Fruit fly (Drosophila melanogaster) whole organism, embryonic: ENCODE results near the gene dbr.

Experiments
- Atf6 ChIP-seq: fragments of 200-800 bp; sonication (Bioruptor generic); IDR thresholded peaks from 2 replicates; pipeline ENCODE4 v1.3.6; 2022; ENCODE audit warnings: missing biosample characterization, missing genetic modification characterization
- B-H1 ChIP-seq: fragments of 200-800 bp; sonication (Bioruptor generic); IDR thresholded peaks from 3 replicates; pipeline ENCODE4 v1.3.6; 2022; ENCODE audit warnings: missing biosample characterization, missing genetic modification characterization
- CG11247 ChIP-seq: fragments of 200-800 bp; sonication (Bioruptor generic); IDR thresholded peaks from 2 replicates; pipeline ENCODE4 v1.3.6; 2022; ENCODE audit warnings: missing biosample characterization, missing genetic modification characterization
- CG12236 ChIP-seq: fragments of 200-800 bp; sonication (Bioruptor generic); optimal IDR thresholded peaks from 2 replicates; lab custom pipeline; 2016; ENCODE audit warnings: missing biosample characterization, missing genetic modification characterization
- CG14441 ChIP-seq: fragments of 200-800 bp; sonication (Bioruptor generic); IDR thresholded peaks from 2 replicates; pipeline ENCODE4 v1.3.6; 2022; ENCODE audit warnings: missing biosample characterization, missing genetic modification characterization
- CG14710 ChIP-seq: fragments of 200-800 bp; sonication (Bioruptor generic); optimal IDR thresholded peaks from 3 replicates; lab custom pipeline; 2019; ENCODE audit warnings: missing biosample characterization, mild to moderate bottlenecking, missing genetic modification characterization, moderate library complexity
- CG16813 ChIP-seq: fragments of 200-800 bp; sonication (Bioruptor generic); IDR thresholded peaks from 3 replicates; pipeline ENCODE4 v1.3.6; 2022; ENCODE audit warnings: missing biosample characterization, missing genetic modification characterization; ENCODE audit not compliant: partially characterized antibody
- CG16815 ChIP-seq: fragments of 200-800 bp; sonication (Bioruptor generic); optimal IDR thresholded peaks from 3 replicates; lab custom pipeline; 2017; ENCODE audit warnings: missing biosample characterization, mild to moderate bottlenecking, missing genetic modification characterization
- CG30403 ChIP-seq: fragments of 200-800 bp; sonication (Bioruptor generic); optimal IDR thresholded peaks from 3 replicates; lab custom pipeline; 2016; ENCODE audit warnings: missing biosample characterization, missing genetic modification characterization
- CG30431 ChIP-seq: fragments of 200-800 bp; sonication (Bioruptor generic); optimal IDR thresholded peaks from 2 replicates; lab custom pipeline; 2017; ENCODE audit warnings: missing biosample characterization, missing genetic modification characterization
- CG34376 ChIP-seq: fragments of 200-800 bp; sonication (Bioruptor generic); optimal IDR thresholded peaks from 2 replicates; lab custom pipeline; 2018; ENCODE audit warnings: missing biosample characterization, mild to moderate bottlenecking, missing genetic modification characterization
- CG6254 ChIP-seq: fragments of 200-800 bp; sonication (Bioruptor generic); optimal IDR thresholded peaks from 3 replicates; lab custom pipeline; 2017; ENCODE audit warnings: mild to moderate bottlenecking, missing biosample characterization, missing genetic modification reagents, missing genetic modification characterization
- CG6689 ChIP-seq: fragments of 200-800 bp; sonication (Bioruptor generic); IDR thresholded peaks from 2 replicates; pipeline ENCODE4 v1.3.6; 2022; ENCODE audit warnings: missing biosample characterization, missing genetic modification characterization
- CG6854 ChIP-seq: fragments of 200-800 bp; sonication (Bioruptor generic); optimal IDR thresholded peaks from 3 replicates; lab custom pipeline; 2017; ENCODE audit warnings: missing biosample characterization, mild to moderate bottlenecking, missing genetic modification characterization
- CG7928 ChIP-seq: fragments of 200-800 bp; sonication (Bioruptor generic); optimal IDR thresholded peaks from 2 replicates; lab custom pipeline; 2017; ENCODE audit warnings: missing biosample characterization, mild to moderate bottlenecking, missing genetic modification characterization
- CG8944 ChIP-seq: fragments of 200-800 bp; sonication (Bioruptor generic); optimal IDR thresholded peaks from 3 replicates; lab custom pipeline; 2016; ENCODE audit warnings: missing biosample characterization, missing genetic modification characterization
- CG9727 ChIP-seq: fragments of 200-800 bp; sonication (Bioruptor generic); optimal IDR thresholded peaks from 3 replicates; lab custom pipeline; 2017; ENCODE audit warnings: missing biosample characterization, mild to moderate bottlenecking, missing genetic modification characterization
- CkIIα-i1 ChIP-seq: fragments of 200-800 bp; sonication (Bioruptor generic); IDR thresholded peaks from 2 replicates; pipeline ENCODE4 v1.3.6; 2022; ENCODE audit warnings: missing biosample characterization, missing genetic modification characterization
- Dad ChIP-seq: fragments of 200-800 bp; sonication (Bioruptor generic); optimal IDR thresholded peaks from 3 replicates; lab custom pipeline; 2016; ENCODE audit warnings: missing biosample characterization, missing genetic modification characterization
- Dip2 ChIP-seq: fragments of 200-800 bp; sonication (Bioruptor generic); IDR thresholded peaks from 2 replicates; pipeline ENCODE4 v1.3.6; 2022; ENCODE audit warnings: missing biosample characterization, missing genetic modification characterization
- Ets97D ChIP-seq: fragments of 200-800 bp; sonication (Bioruptor generic); optimal IDR thresholded peaks from 3 replicates; lab custom pipeline; 2016; ENCODE audit warnings: missing biosample characterization, missing genetic modification characterization
- Fer3 ChIP-seq: fragments of 200-800 bp; sonication (Bioruptor generic); optimal IDR thresholded peaks from 2 replicates; lab custom pipeline; 2018; ENCODE audit warnings: missing biosample characterization, mild to moderate bottlenecking, missing genetic modification characterization, moderate library complexity
- H15 ChIP-seq: fragments of 200-800 bp; sonication (Bioruptor generic); IDR thresholded peaks from 3 replicates; pipeline ENCODE4 v1.3.6; 2022; ENCODE audit warnings: missing biosample characterization, missing genetic modification characterization
- Hand ChIP-seq: fragments of 200-800 bp; sonication (Bioruptor generic); optimal IDR thresholded peaks from 2 replicates; lab custom pipeline; 2017; ENCODE audit warnings: mild to moderate bottlenecking, missing biosample characterization, missing genetic modification reagents, missing genetic modification characterization
- Hsf ChIP-seq: fragments of 200-800 bp; sonication (Bioruptor generic); optimal IDR thresholded peaks from 3 replicates; lab custom pipeline; 2016; ENCODE audit warnings: missing biosample characterization, missing genetic modification characterization
- Lim3 ChIP-seq: fragments of 200-800 bp; sonication (Bioruptor generic); IDR thresholded peaks from 2 replicates; pipeline ENCODE4 v1.3.6; 2022; ENCODE audit warnings: missing biosample characterization, missing genetic modification characterization
- Lpt ChIP-seq: fragments of >200 bp; optimal IDR thresholded peaks from 2 replicates; lab custom pipeline; 2018; ENCODE audit warnings: missing biosample characterization, missing genetic modification characterization
- NfI ChIP-seq: fragments of 200-800 bp; sonication (Bioruptor generic); optimal IDR thresholded peaks from 3 replicates; lab custom pipeline; 2018; ENCODE audit warnings: missing biosample characterization, mild to moderate bottlenecking, missing genetic modification characterization, moderate library complexity
- Pdp1 ChIP-seq, 2 experiments: fragments of 200-800 bp; sonication (Bioruptor generic); optimal IDR thresholded peaks; 3 replicates each; lab custom pipeline; 2016; ENCODE audit warnings: missing biosample characterization in 2 of 2, missing genetic modification characterization in 2 of 2, mild to moderate bottlenecking in 1 of 2, moderate library complexity in 1 of 2
- Ssrp ChIP-seq: fragments of 200-800 bp; sonication (Bioruptor generic); optimal IDR thresholded peaks from 2 replicates; lab custom pipeline; 2018; ENCODE audit warnings: missing biosample characterization, mild to moderate bottlenecking, missing genetic modification characterization, moderate library complexity
- ash1 ChIP-seq: fragments of 200-800 bp; sonication (Bioruptor generic); optimal IDR thresholded peaks from 2 replicates; lab custom pipeline; 2018; ENCODE audit warnings: missing biosample characterization, mild to moderate bottlenecking, missing genetic modification characterization
- ato ChIP-seq: fragments of 200-800 bp; sonication (Bioruptor generic); IDR thresholded peaks from 2 replicates; pipeline ENCODE4 v1.3.6; 2022; ENCODE audit warnings: missing biosample characterization, missing genetic modification characterization; ENCODE audit not compliant: partially characterized antibody
- bbx ChIP-seq: fragments of 200-800 bp; sonication (Bioruptor generic); IDR thresholded peaks from 2 replicates; pipeline ENCODE4 v1.3.6; 2022; ENCODE audit warnings: missing biosample characterization, missing genetic modification characterization; ENCODE audit not compliant: partially characterized antibody
- croc ChIP-seq: fragments of 200-800 bp; sonication (Bioruptor generic); conservative IDR thresholded peaks from 3 replicates; pipeline ENCODE4 v1.3.6; 2022; ENCODE audit warnings: missing biosample characterization, missing genetic modification characterization
- da ChIP-seq: fragments of 200-800 bp; sonication (Bioruptor generic); optimal IDR thresholded peaks from 2 replicates; lab custom pipeline; 2016; ENCODE audit warnings: missing biosample characterization, missing genetic modification characterization
- dan ChIP-seq: fragments of 200-800 bp; sonication (Bioruptor generic); IDR thresholded peaks from 2 replicates; pipeline ENCODE4 v1.3.6; 2022; ENCODE audit warnings: missing biosample characterization, missing genetic modification characterization
- dmrt11E ChIP-seq: fragments of 200-800 bp; sonication (Bioruptor generic); optimal IDR thresholded peaks from 3 replicates; lab custom pipeline; 2018; ENCODE audit warnings: missing biosample characterization, mild to moderate bottlenecking, missing genetic modification characterization, moderate library complexity
- dpn ChIP-seq, 2 experiments: fragments of 200-800 bp; sonication (Bioruptor generic); optimal IDR thresholded peaks; 3 replicates each; lab custom pipeline; 2016; ENCODE audit warnings: missing biosample characterization in 2 of 2, missing genetic modification characterization in 2 of 2
- eve ChIP-seq, 2 experiments: fragments of >200 bp; optimal IDR thresholded peaks; 2 replicates each; lab custom pipeline; 2017; ENCODE audit warnings: missing biosample characterization in 2 of 2, missing genetic modification characterization in 2 of 2
- fd102C ChIP-seq: fragments of 200-800 bp; sonication (Bioruptor generic); optimal IDR thresholded peaks from 2 replicates; lab custom pipeline; 2018; ENCODE audit warnings: missing biosample characterization, mild to moderate bottlenecking, missing genetic modification characterization, moderate library complexity
- gem ChIP-seq: fragments of 200-800 bp; sonication (Bioruptor generic); optimal IDR thresholded peaks from 2 replicates; lab custom pipeline; 2019; ENCODE audit warnings: missing biosample characterization, mild to moderate bottlenecking, missing genetic modification characterization, moderate library complexity
- h ChIP-seq: fragments of >200 bp; optimal IDR thresholded peaks from 2 replicates; lab custom pipeline; 2017
- ind ChIP-seq: fragments of 200-800 bp; sonication (Bioruptor generic); optimal IDR thresholded peaks from 3 replicates; lab custom pipeline; 2016; ENCODE audit warnings: missing biosample characterization, missing genetic modification characterization
- nau ChIP-seq: fragments of 200-800 bp; sonication (Bioruptor generic); optimal IDR thresholded peaks from 3 replicates; lab custom pipeline; 2017; ENCODE audit warnings: missing biosample characterization, mild to moderate bottlenecking, missing genetic modification characterization, missing genetic modification reagents
- oc ChIP-seq: fragments of 200-800 bp; sonication (Bioruptor generic); optimal IDR thresholded peaks from 2 replicates; lab custom pipeline; 2018; ENCODE audit warnings: missing biosample characterization, mild to moderate bottlenecking, missing genetic modification characterization, moderate library complexity
- pros ChIP-seq: fragments of 200-800 bp; sonication (Bioruptor generic); optimal IDR thresholded peaks from 3 replicates; lab custom pipeline; 2019; ENCODE audit warnings: missing biosample characterization, mild to moderate bottlenecking, missing genetic modification characterization, moderate library complexity
- ranshi ChIP-seq: fragments of 200-800 bp; sonication (Bioruptor generic); IDR thresholded peaks from 2 replicates; pipeline ENCODE4 v1.3.6; 2022; ENCODE audit warnings: missing biosample characterization, missing genetic modification characterization
- shn ChIP-seq: fragments of 200-800 bp; sonication (Bioruptor generic); optimal IDR thresholded peaks from 3 replicates; lab custom pipeline; 2016; ENCODE audit warnings: missing biosample characterization, missing genetic modification characterization
- sisA ChIP-seq: fragments of 200-800 bp; sonication (Bioruptor generic); IDR thresholded peaks from 2 replicates; pipeline ENCODE4 v1.3.6; 2022; ENCODE audit warnings: missing biosample characterization, missing genetic modification characterization
- slp2 ChIP-seq: fragments of 200-800 bp; sonication (Bioruptor generic); optimal IDR thresholded peaks from 2 replicates; lab custom pipeline; 2016; ENCODE audit warnings: missing biosample characterization, missing genetic modification characterization
- stc ChIP-seq: fragments of 200-800 bp; sonication (Bioruptor generic); IDR thresholded peaks from 2 replicates; pipeline ENCODE4 v1.3.6; 2022; ENCODE audit warnings: missing biosample characterization, missing genetic modification characterization
- tap ChIP-seq: fragments of 200-800 bp; optimal IDR thresholded peaks from 3 replicates; lab custom pipeline; 2019; ENCODE audit warnings: missing biosample characterization, mild to moderate bottlenecking, missing genetic modification characterization, moderate library complexity

Gene dbr

DNA sequence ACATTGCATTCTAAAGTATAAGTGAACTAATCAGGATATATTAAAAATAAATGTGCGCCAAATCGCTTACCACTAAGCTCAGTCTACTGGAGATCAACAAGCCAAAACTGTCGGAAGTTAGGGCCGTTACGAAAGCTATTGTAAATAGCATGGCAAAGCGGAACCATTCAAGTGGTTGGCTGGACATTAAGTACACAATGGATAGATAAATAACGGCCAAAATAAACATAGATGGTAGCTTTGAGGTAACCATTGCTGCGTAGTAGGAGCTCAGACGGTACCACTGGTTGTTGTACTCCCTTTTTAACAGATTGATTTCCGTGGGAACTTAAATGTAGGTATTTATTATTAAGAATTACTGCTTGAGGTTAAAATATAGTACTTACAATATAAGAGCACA is 51.5 kb downstream of the dbr start (continued):
- no peak for TF ChIP-seq Dad (GFP tag; lab: Kevin White, UChicago)
- TF ChIP-seq Dip2 (GFP tag; lab: Robert Waterston, UW) = no peak
- TF ChIP-seq shn (GFP tag; lab: Kevin White, UChicago) = no peak
- TF ChIP-seq bbx = no peak
- TF ChIP-seq CG6689 = no peak
- no peak; the same call in 1 of the 2 replicates for TF ChIP-seq ranshi (GFP tag; lab: Robert Waterston, UW)
- no peak for TF ChIP-seq sisA (GFP tag; lab: Robert Waterston, UW)
- peak; percentile 35 for TF ChIP-seq Fer3 (tag; lab: Kevin White, UChicago)
- no peak for TF ChIP-seq CG6254 (GFP tag; lab: Kevin White, UChicago)
- TF ChIP-seq CG6854 (GFP tag; lab: Kevin White, UChicago) = no peak
- peak; percentile 37 for TF ChIP-seq nau (GFP tag; lab: Kevin White, UChicago)
- no peak for TF ChIP-seq CG30403 (GFP tag; lab: Kevin White, UChicago)
- TF ChIP-seq B-H1 (GFP tag; lab: Robert Waterston, UW) = no peak; the same call in 2 of the 3 replicates
- peak; percentile 16 for TF ChIP-seq CG34376 (GFP tag; lab: Kevin White, UChicago)
- no peak for TF ChIP-seq Lim3
- TF ChIP-seq ind = no peak
- no peak for TF ChIP-seq CG8944 (GFP tag; lab: Kevin White, UChicago)
- no peak for TF ChIP-seq CG12236 (GFP tag; lab: Kevin White, UChicago)
- no peak for TF ChIP-seq oc (tag; lab: Kevin White, UChicago)
- no peak for TF ChIP-seq tap (tag; lab: Kevin White, UChicago)
- TF ChIP-seq Lpt (GFP tag; lab: Kevin White, UChicago) = no peak
- no peak for TF ChIP-seq da (GFP tag; lab: Kevin White, UChicago)
- TF ChIP-seq CG7928 (GFP tag; lab: Kevin White, UChicago) = no peak
- TF ChIP-seq Ets97D (GFP tag; lab: Kevin White, UChicago) = no peak
- TF ChIP-seq dpn (GFP tag; optimal IDR thresholded peaks at IDR 0.05; lab: Kevin White, UChicago) = peak in 1 of 2 experiments; percentile 32
- no peak for TF ChIP-seq Hsf (GFP tag; lab: Kevin White, UChicago)
- TF ChIP-seq h (lab: Kevin White, UChicago) = no peak
- no peak for TF ChIP-seq CkIIα-i1
- no peak for TF ChIP-seq ato (GFP tag; lab: Robert Waterston, UW)
- peak; percentile 13 for TF ChIP-seq NfI (GFP tag; lab: Kevin White, UChicago)
- no peak for TF ChIP-seq CG9727
- TF ChIP-seq Ssrp (tag; lab: Kevin White, UChicago) = no peak
- no peak for TF ChIP-seq H15 (GFP tag; lab: Robert Waterston, UW)
- peak in 1 of 2 experiments; percentile 12 for TF ChIP-seq Pdp1 (GFP tag; optimal IDR thresholded peaks at IDR 0.05; lab: Kevin White, UChicago)
- no peak for TF ChIP-seq dan
- peak; percentile 6 for TF ChIP-seq ash1 (GFP tag; lab: Kevin White, UChicago)
- no peak for TF ChIP-seq CG14441 (GFP tag; lab: Robert Waterston, UW)
- no peak for TF ChIP-seq CG16813 (GFP tag; lab: Robert Waterston, UW)
- TF ChIP-seq gem (tag; lab: Kevin White, UChicago) = peak; percentile 9
- no peak for TF ChIP-seq slp2 (GFP tag; lab: Kevin White, UChicago)
- no peak for TF ChIP-seq pros (GFP tag; lab: Kevin White, UChicago)
- TF ChIP-seq eve (GFP tag; optimal IDR thresholded peaks at IDR 0.05; lab: Kevin White, UChicago) = peak in 1 of 2 experiments; percentile 45
- 0 out of 2 replicates have a peak, but pooled peaks have one; percentile 5 for TF ChIP-seq CG11247
- TF ChIP-seq Atf6 = 0 out of 2 replicates have a peak, but pooled peaks have one; percentile 36
- no peak for TF ChIP-seq dmrt11E
- TF ChIP-seq Hand = no peak
- TF ChIP-seq CG30431 (GFP tag; lab: Kevin White, UChicago) = no peak
- TF ChIP-seq CG16815 (GFP tag; lab: Kevin White, UChicago) = no peak
- no peak for TF ChIP-seq fd102C
- TF ChIP-seq CG14710 = peak; percentile 6
- TF ChIP-seq croc (GFP tag; lab: Robert Waterston, UW) = no peak
- TF ChIP-seq stc (GFP tag; lab: Robert Waterston, UW) = no peak
